Worm (Caenorhabditis elegans) whole organism, mixed stage, embryonic: ENCODE measurements around the gene ttr-28.

Experiments used
- M03D4.4 ChIP-seq: sonication (generic microtip); optimal IDR thresholded peaks from 2 replicates; lab custom pipeline; 2017; ENCODE audit warnings: mild to moderate bottlenecking, missing genetic modification characterization, missing compliant biosample characterization
- bed-3 ChIP-seq: fragments of 200-800 bp; sonication (Bioruptor generic); optimal IDR thresholded peaks from 3 replicates; lab custom pipeline; 2018; ENCODE audit warnings: mild to moderate bottlenecking, missing genetic modification characterization, moderate library complexity, missing compliant biosample characterization
- blmp-1 ChIP-seq: fragments of 150-350 bp; optimal IDR thresholded peaks from 2 replicates; lab custom pipeline; 2014; ENCODE audit warnings: missing biosample characterization, missing genetic modification characterization
- ceh-39 ChIP-seq: fragments of 150-350 bp; optimal IDR thresholded peaks from 2 replicates; lab custom pipeline; 2014; ENCODE audit warnings: missing biosample characterization, missing genetic modification characterization
- ceh-43 ChIP-seq: fragments of 200-800 bp; sonication (Bioruptor generic); optimal IDR thresholded peaks from 2 replicates; lab custom pipeline; 2018; ENCODE audit warnings: mild to moderate bottlenecking, missing genetic modification characterization, moderate library complexity, missing compliant biosample characterization
- ceh-83 ChIP-seq: fragments of 200-800 bp; sonication (Bioruptor generic); optimal IDR thresholded peaks from 2 replicates; lab custom pipeline; 2018; ENCODE audit warnings: mild to moderate bottlenecking, missing genetic modification characterization, missing compliant biosample characterization
- ces-1 ChIP-seq: fragments of 150-350 bp; optimal IDR thresholded peaks from 2 replicates; lab custom pipeline; 2014; ENCODE audit warnings: missing biosample characterization, missing genetic modification reagents, missing genetic modification characterization
- drap-1 ChIP-seq: fragments of 200-800 bp; sonication (Bioruptor generic); optimal IDR thresholded peaks from 3 replicates; lab custom pipeline; 2018; ENCODE audit warnings: mild to moderate bottlenecking, missing genetic modification characterization, missing compliant biosample characterization
- elt-1 ChIP-seq: sonication (generic microtip); optimal IDR thresholded peaks from 2 replicates; lab custom pipeline; 2017; ENCODE audit warnings: missing genetic modification characterization, mild to moderate bottlenecking, missing compliant biosample characterization, antibody characterized with exemption, moderate library complexity, borderline replicate concordance; ENCODE audit not compliant: insufficient read depth
- elt-3 ChIP-seq: fragments of 150-350 bp; optimal IDR thresholded peaks from 2 replicates; lab custom pipeline; 2014; ENCODE audit warnings: missing biosample characterization, missing genetic modification characterization
- flh-1 ChIP-seq: fragments of 200-800 bp; sonication (Bioruptor generic); optimal IDR thresholded peaks from 2 replicates; lab custom pipeline; 2018; ENCODE audit warnings: mild to moderate bottlenecking, missing genetic modification characterization, moderate library complexity, missing compliant biosample characterization
- hlh-1 ChIP-seq: fragments of 150-350 bp; optimal IDR thresholded peaks from 2 replicates; lab custom pipeline; 2014; ENCODE audit warnings: missing biosample characterization, missing genetic modification reagents, missing genetic modification characterization
- lin-13 ChIP-seq: fragments of 150-350 bp; optimal IDR thresholded peaks from 2 replicates; lab custom pipeline; 2014; ENCODE audit warnings: missing biosample characterization, missing genetic modification characterization
- lin-32 ChIP-seq: fragments of 200-800 bp; sonication (Bioruptor generic); optimal IDR thresholded peaks from 2 replicates; lab custom pipeline; 2018; ENCODE audit warnings: mild to moderate bottlenecking, missing genetic modification characterization, missing compliant biosample characterization
- lsy-2 ChIP-seq: fragments of 150-350 bp; optimal IDR thresholded peaks from 2 replicates; lab custom pipeline; 2014; ENCODE audit warnings: missing biosample characterization, missing genetic modification characterization
- mab-5 ChIP-seq: fragments of 150-350 bp; optimal IDR thresholded peaks from 2 replicates; lab custom pipeline; 2014; ENCODE audit warnings: missing biosample characterization, missing genetic modification characterization
- mep-1 ChIP-seq: fragments of 150-350 bp; optimal IDR thresholded peaks from 2 replicates; lab custom pipeline; 2017; ENCODE audit warnings: missing biosample characterization, missing genetic modification reagents, missing genetic modification characterization, inconsistent platforms
- mls-2 ChIP-seq: sonication (generic microtip); optimal IDR thresholded peaks from 2 replicates; lab custom pipeline; 2016; ENCODE audit warnings: mild to moderate bottlenecking, missing genetic modification characterization, moderate library complexity, missing compliant biosample characterization
- nhr-12 ChIP-seq: fragments of 150-350 bp; optimal IDR thresholded peaks from 2 replicates; lab custom pipeline; 2014; ENCODE audit warnings: missing biosample characterization, missing genetic modification characterization
- nhr-2 ChIP-seq: fragments of 150-350 bp; optimal IDR thresholded peaks from 2 replicates; lab custom pipeline; 2014; ENCODE audit warnings: missing biosample characterization, missing genetic modification characterization
- nhr-237 ChIP-seq: fragments of 150-350 bp; optimal IDR thresholded peaks from 2 replicates; lab custom pipeline; 2014; ENCODE audit warnings: missing biosample characterization, missing genetic modification characterization
- nhr-28 ChIP-seq: fragments of 150-350 bp; optimal IDR thresholded peaks from 2 replicates; lab custom pipeline; 2014; ENCODE audit warnings: missing biosample characterization, missing genetic modification characterization
- nhr-76 ChIP-seq: sonication (generic microtip); optimal IDR thresholded peaks from 2 replicates; lab custom pipeline; 2017; ENCODE audit warnings: missing biosample characterization, missing genetic modification characterization
- pha-4 ChIP-seq: fragments of 150-350 bp; optimal IDR thresholded peaks from 2 replicates; lab custom pipeline; 2018; ENCODE audit warnings: missing biosample characterization, missing genetic modification reagents, missing genetic modification characterization
- snpc-4 ChIP-seq: fragments of 150-350 bp; optimal IDR thresholded peaks from 2 replicates; lab custom pipeline; 2014; ENCODE audit warnings: missing biosample characterization, missing genetic modification characterization
- tbx-8 ChIP-seq: fragments of 200-800 bp; sonication (Bioruptor generic); optimal IDR thresholded peaks from 2 replicates; lab custom pipeline; 2018; ENCODE audit warnings: mild to moderate bottlenecking, missing genetic modification characterization, moderate library complexity, missing compliant biosample characterization
- unc-120 ChIP-seq: sonication (generic microtip); optimal IDR thresholded peaks from 2 replicates; lab custom pipeline; 2017; ENCODE audit warnings: missing genetic modification characterization, missing compliant biosample characterization; ENCODE audit not compliant: poor library complexity, severe bottlenecking
- unc-39 ChIP-seq: fragments of 150-350 bp; optimal IDR thresholded peaks from 2 replicates; lab custom pipeline; 2014; ENCODE audit warnings: missing biosample characterization, missing genetic modification characterization
- unc-62 ChIP-seq: fragments of 150-350 bp; optimal IDR thresholded peaks from 2 replicates; lab custom pipeline; 2014; ENCODE audit warnings: missing biosample characterization, missing genetic modification reagents, missing genetic modification characterization
- zip-8 ChIP-seq: fragments of 150-350 bp; optimal IDR thresholded peaks from 2 replicates; lab custom pipeline; 2014; ENCODE audit warnings: missing biosample characterization, missing genetic modification characterization
- ztf-11 ChIP-seq: fragments of 150-350 bp; optimal IDR thresholded peaks from 2 replicates; lab custom pipeline; 2014; ENCODE audit warnings: missing biosample characterization, missing genetic modification characterization

The ttr-28 gene

DNA sequence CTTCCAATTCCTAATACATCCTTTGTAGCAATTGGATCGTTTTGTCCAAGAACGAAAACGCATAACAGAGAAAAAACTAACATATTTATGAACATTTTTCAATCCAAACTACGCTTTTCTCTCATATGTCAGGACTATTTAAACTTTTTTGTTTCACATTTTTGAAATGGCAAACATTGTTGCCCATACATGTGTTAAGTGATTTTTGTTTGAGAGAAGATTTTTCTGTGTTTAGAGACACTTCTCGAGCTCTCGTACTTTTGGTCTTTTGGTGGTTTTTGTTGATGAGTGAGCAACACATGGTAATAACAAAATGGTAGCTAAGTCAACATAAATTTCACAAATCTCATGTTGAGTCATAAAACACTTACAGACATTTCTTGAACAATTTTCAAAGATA lies at the start of gene ttr-28:
TSS of gene ttr-28 (minus strand) at position 101 of the 400 bp plus-strand sequence.
- TF ChIP-seq flh-1 (GFP tag; lab: Kevin White, UChicago) (no peak), lin-32 (GFP tag; lab: Kevin White, UChicago) (no peak), blmp-1 (tag; lab: Kevin White, UChicago) (no peak), zip-8 (tag; lab: Kevin White, UChicago) (no peak), mab-5 (tag; lab: Kevin White, UChicago) (no peak), elt-1 (tag; lab: Kevin White, UChicago) (no peak), elt-3 (tag; lab: Kevin White, UChicago) (no peak), mls-2 (no peak), pha-4 (tag; lab: Kevin White, UChicago) (no peak), lsy-2 (no peak), drap-1 (no peak), lin-13 (no peak)

DNA sequence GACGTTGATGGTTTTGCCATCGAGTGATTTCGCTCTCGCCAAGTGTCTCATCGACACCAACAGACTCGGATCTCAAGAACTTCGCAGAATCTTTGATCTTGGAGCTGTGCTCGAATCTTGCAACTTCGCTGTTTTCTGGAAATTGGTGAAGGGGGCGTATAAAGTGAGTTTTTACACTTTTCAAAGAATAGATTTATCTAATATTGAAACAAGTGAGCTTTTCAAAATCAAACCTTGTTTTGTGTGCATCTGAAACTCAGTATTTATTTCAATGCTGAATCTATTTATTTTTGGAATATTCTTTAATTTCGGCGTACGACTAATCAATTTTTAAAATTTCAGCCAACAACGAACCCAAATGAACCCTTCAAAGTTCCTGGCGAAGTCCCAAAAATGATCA lies 49.3 kb upstream of the ttr-28 start:
- TF ChIP-seq drap-1 (no peak), hlh-1 (tag; lab: Kevin White, UChicago) (no peak), nhr-237 (tag; lab: Kevin White, UChicago) (no peak), lsy-2 (no peak), ceh-83 (GFP tag; lab: Kevin White, UChicago) (no peak), snpc-4 (tag; lab: Kevin White, UChicago) (no peak), nhr-28 (tag; lab: Kevin White, UChicago) (no peak), M03D4.4 (tag; lab: Kevin White, UChicago) (no peak), unc-62 (no peak), nhr-12 (tag; lab: Kevin White, UChicago) (no peak), ceh-39 (no peak), mep-1 (tag; lab: Kevin White, UChicago) (no peak)

DNA sequence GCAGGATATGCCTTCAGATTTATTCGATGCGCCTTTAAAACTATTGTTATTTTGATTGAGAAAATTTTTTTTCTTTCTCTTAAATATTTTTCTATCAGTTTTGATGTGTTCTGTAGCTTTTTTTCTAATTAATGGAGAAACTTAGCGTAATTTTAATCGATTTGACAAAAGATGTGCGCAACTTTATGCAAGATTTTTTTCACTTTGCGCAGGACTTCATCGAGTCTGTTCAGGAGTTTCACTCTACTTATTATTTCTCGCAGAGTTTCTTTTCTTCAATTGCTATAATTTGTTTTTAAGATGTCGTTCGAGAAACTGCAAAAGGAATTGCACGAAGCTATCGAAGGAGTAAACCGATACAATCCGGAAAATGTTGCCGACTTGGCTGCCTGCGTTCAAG lies 48.7 kb upstream of the ttr-28 start, which contains the start of gene eif-3.K:
TSS of gene eif-3.K (plus strand) at position 301 of the 400 bp plus-strand sequence.
- TF ChIP-seq ceh-39 (no peak), ceh-43 (GFP tag; lab: Kevin White, UChicago) (no peak), M03D4.4 (tag; lab: Kevin White, UChicago) (no peak), flh-1 (GFP tag; lab: Kevin White, UChicago) (no peak), ceh-83 (GFP tag; lab: Kevin White, UChicago) (no peak), ztf-11 (tag; lab: Kevin White, UChicago) (no peak), blmp-1 (tag; lab: Kevin White, UChicago) (no peak), elt-1 (tag; lab: Kevin White, UChicago) (no peak), nhr-2 (tag; lab: Kevin White, UChicago) (no peak), unc-62 (no peak), unc-120 (tag; lab: Kevin White, UChicago) (no peak), lin-13 (no peak), tbx-8 (GFP tag; lab: Kevin White, UChicago) (no peak), nhr-28 (tag; lab: Kevin White, UChicago) (no peak), mab-5 (tag; lab: Kevin White, UChicago) (no peak), zip-8 (tag; lab: Kevin White, UChicago) (no peak), bed-3 (GFP tag; lab: Kevin White, UChicago) (no peak), drap-1 (no peak), nhr-76 (tag; lab: Kevin White, UChicago) (no peak), mep-1 (tag; lab: Kevin White, UChicago) (no peak)

DNA sequence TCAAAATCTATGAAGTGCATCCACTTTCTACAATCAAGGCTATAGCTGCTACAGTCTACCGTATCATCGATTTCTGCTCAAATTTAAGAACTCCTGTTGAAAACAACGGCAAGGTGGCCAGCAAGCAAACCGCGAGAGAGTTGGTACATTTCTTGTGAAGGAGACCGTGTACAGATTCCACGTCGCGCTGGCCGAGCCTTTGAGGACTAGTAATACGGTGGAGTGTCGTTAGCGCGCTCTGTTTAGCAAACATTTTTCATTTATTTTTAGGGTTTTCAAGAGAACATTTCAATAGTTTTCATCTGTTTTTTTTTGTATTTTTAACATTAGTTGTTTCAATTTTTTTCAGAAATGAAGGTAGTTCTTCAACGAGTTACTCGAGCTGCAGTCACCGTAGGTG lies 47.3 kb upstream of the ttr-28 start, which contains the start of gene pqn-68:
TSS of gene pqn-68 (plus strand) at position 350 of the 400 bp plus-strand sequence.
- TF ChIP-seq unc-39 (tag; lab: Kevin White, UChicago) (no peak), pha-4 (tag; lab: Kevin White, UChicago) (peak; percentile 8)

DNA sequence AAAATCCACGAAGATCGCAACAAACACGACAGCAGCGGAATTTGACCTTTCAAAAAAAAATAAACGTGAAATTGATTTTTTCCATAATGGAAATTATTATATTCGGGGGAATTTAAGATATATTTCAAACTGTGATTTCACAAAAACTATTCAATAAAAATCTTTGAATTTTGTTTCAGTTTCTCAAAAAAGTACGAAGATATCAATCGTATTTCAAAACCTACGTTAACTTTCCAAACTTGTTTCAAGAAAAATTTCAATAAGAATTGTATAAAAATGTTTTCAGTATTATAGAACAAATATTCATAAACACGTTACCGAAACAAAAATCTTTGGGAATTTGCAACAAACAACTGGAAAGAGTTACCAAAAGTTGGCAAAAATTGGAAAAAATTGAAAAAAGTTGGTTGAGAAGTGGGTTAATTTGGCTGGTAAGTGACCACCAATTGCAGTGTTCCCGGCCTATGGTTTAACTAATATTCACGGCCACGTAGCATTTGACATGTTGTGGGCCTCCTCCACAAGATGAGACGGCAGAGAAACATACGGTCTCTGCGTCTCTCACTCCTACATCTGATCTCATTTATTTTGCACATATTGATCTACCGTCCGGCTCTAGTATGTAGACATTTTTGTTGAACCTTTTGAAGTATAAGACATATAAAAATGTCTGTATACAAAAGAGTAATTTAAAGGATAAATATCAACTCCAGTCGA lies 46.0 kb upstream of the ttr-28 start, which contains the start of the genes T16G1.9 and T16G1.18:
TSS of gene T16G1.9 (minus strand) at position 51 of the 717 bp plus-strand sequence.
TSS of gene T16G1.18 (plus strand) at position 493 of the 717 bp plus-strand sequence.
- TF ChIP-seq lin-13 (peak; percentile 14), ceh-43 (GFP tag; lab: Kevin White, UChicago) (no peak), nhr-237 (tag; lab: Kevin White, UChicago) (peak; percentile 12), ces-1 (peak; percentile 90), mep-1 (tag; lab: Kevin White, UChicago) (peak; percentile 17), pha-4 (tag; lab: Kevin White, UChicago) (peak; percentile 11), nhr-28 (tag; lab: Kevin White, UChicago) (no peak), hlh-1 (tag; lab: Kevin White, UChicago) (peak; percentile 50), flh-1 (GFP tag; lab: Kevin White, UChicago) (no peak)
